Fruit fly (Drosophila melanogaster) whole organism, adult: ENCODE measurements around the gene CG7950.

Source experiments
- CG11617 ChIP-seq: fragments of 200-800 bp; sonication (Bioruptor generic); optimal IDR thresholded peaks from 2 replicates; lab custom pipeline; 2017; ENCODE audit warnings: mild to moderate bottlenecking, missing biosample characterization, missing genetic modification reagents, missing genetic modification characterization
- CG12768 ChIP-seq: fragments of 200-800 bp; sonication (Bioruptor generic); optimal IDR thresholded peaks from 2 replicates; lab custom pipeline; 2017; ENCODE audit warnings: missing biosample characterization, missing genetic modification characterization, mild to moderate bottlenecking, moderate library complexity, missing genetic modification reagents
- CG1620 ChIP-seq: fragments of 200-800 bp; sonication (Bioruptor generic); optimal IDR thresholded peaks from 2 replicates; lab custom pipeline; 2016; ENCODE audit warnings: missing biosample characterization, missing genetic modification characterization
- CG5204 ChIP-seq: fragments of 200-800 bp; sonication (Bioruptor generic); optimal IDR thresholded peaks from 2 replicates; lab custom pipeline; 2016; ENCODE audit warnings: missing biosample characterization, missing genetic modification characterization
- CG7045 ChIP-seq: fragments of 200-800 bp; sonication (Bioruptor generic); optimal IDR thresholded peaks from 2 replicates; lab custom pipeline; 2017; ENCODE audit warnings: missing biosample characterization, mild to moderate bottlenecking, missing genetic modification characterization
- Clk ChIP-seq: fragments of 200-800 bp; sonication (Bioruptor generic); optimal IDR thresholded peaks from 2 replicates; lab custom pipeline; 2017; ENCODE audit warnings: missing biosample characterization, missing genetic modification characterization
- Crg-1 ChIP-seq: fragments of 200-800 bp; sonication (Bioruptor generic); optimal IDR thresholded peaks from 2 replicates; lab custom pipeline; 2016; ENCODE audit warnings: missing biosample characterization, missing genetic modification characterization
- Mnt ChIP-seq: fragments of 200-800 bp; sonication (Bioruptor generic); optimal IDR thresholded peaks from 2 replicates; lab custom pipeline; 2016; ENCODE audit warnings: missing biosample characterization, mild to moderate bottlenecking, missing genetic modification characterization
- bab1 ChIP-seq: fragments of 200-800 bp; sonication (Bioruptor generic); optimal IDR thresholded peaks from 3 replicates; lab custom pipeline; 2019; ENCODE audit warnings: missing biosample characterization, mild to moderate bottlenecking, missing genetic modification characterization, moderate library complexity
- cic ChIP-seq: fragments of 200-800 bp; sonication (Bioruptor generic); optimal IDR thresholded peaks from 2 replicates; lab custom pipeline; 2017; ENCODE audit warnings: missing biosample characterization, mild to moderate bottlenecking, missing genetic modification characterization, moderate library complexity
- cnc ChIP-seq, 2 experiments: fragments of >200 bp; optimal IDR thresholded peaks; 2 replicates each; lab custom pipeline; 2017
- kay ChIP-seq: fragments of 200-800 bp; sonication (Bioruptor generic); peaks from one replicate; lab custom pipeline; 2016; ENCODE audit warnings: missing biosample characterization, missing genetic modification characterization, borderline replicate concordance
- pad ChIP-seq: fragments of 200-800 bp; sonication (Bioruptor generic); optimal IDR thresholded peaks from 3 replicates; lab custom pipeline; 2017; ENCODE audit warnings: missing biosample characterization, missing genetic modification characterization, mild to moderate bottlenecking, moderate library complexity, missing genetic modification reagents

dm6 chr3R:30022452-30023028 lies 34.1 kb upstream of the CG7950 start, which contains the start of the genes RpS28a and Axn:
- no peak for TF ChIP-seq Crg-1 (GFP tag; lab: Kevin White, UChicago)
- TF ChIP-seq CG11617 (GFP tag; lab: Kevin White, UChicago) = no peak
- no peak for TF ChIP-seq CG7045
- no peak for TF ChIP-seq CG1620 (GFP tag; lab: Kevin White, UChicago)
- TF ChIP-seq pad = no peak
- TF ChIP-seq kay (GFP tag; lab: Kevin White, UChicago) = no peak
- TF ChIP-seq bab1 (GFP tag; lab: Kevin White, UChicago) = no peak
- no peak for TF ChIP-seq Clk (GFP tag; lab: Kevin White, UChicago)
- no peak for TF ChIP-seq CG12768 (GFP tag; lab: Kevin White, UChicago)
- TF ChIP-seq CG5204 (GFP tag; lab: Kevin White, UChicago) = no peak
- no peak for TF ChIP-seq cnc (optimal IDR thresholded peaks at IDR 0.05; lab: Kevin White, UChicago)
- no peak for TF ChIP-seq cic (GFP tag; lab: Kevin White, UChicago)
- peak; percentile 5 for TF ChIP-seq Mnt
